Worm (Caenorhabditis elegans): ENCODE measurements around the gene dpy-27.

Gene dpy-27

DNA sequence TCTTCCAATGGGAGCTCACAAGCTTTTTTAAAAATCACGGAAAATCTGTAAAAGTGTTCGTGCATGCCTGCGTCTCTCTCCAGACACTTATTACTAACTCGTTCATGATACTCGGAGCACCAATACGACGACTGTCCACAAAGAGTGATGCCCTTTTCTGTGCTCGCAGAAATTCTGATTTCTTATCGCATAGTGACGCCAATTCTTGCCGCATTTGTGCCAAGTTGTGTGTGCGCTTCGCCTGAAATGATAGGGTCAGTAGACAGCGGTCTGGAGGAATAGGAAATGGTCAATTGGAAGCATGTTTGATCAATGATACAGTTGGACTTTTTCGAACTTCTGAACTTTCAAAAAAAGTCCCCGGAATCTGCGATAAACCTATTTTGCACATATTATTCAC lies 55.4 kb downstream of the dpy-27 start:
- TF ChIP-seq ref-1 (GFP tag; conservative IDR thresholded peaks at IDR 0.05): no peak
- TF ChIP-seq ztf-29 (GFP tag; IDR thresholded peaks at IDR 0.05): no peak
- TF ChIP-seq cog-1 (tag; optimal IDR thresholded peaks at IDR 0.05): no peak
- no peak for TF ChIP-seq med-1 (GFP tag; optimal IDR thresholded peaks at IDR 0.05; ENCODE audit: insufficient read depth)
- TF ChIP-seq tab-1 (GFP tag; IDR thresholded peaks at IDR 0.05): no peak
- TF ChIP-seq klf-2 (GFP tag; conservative IDR thresholded peaks at IDR 0.05): no peak
- TF ChIP-seq T22C8.4 (GFP tag; IDR thresholded peaks at IDR 0.05): no peak
- no peak for TF ChIP-seq flt-1 (GFP tag; IDR thresholded peaks at IDR 0.05)
- TF ChIP-seq ztf-23 (GFP tag; IDR thresholded peaks at IDR 0.05): no peak

Measured in whole organism, midembryonic.